Fruit fly (Drosophila melanogaster): ENCODE results near the gene ida.
A peak's percentile ranks its signal among the peaks of the same experiment; 100 is the strongest.

ida gene

dm6 chr3L:3927462-3927861 is 22.3 kb downstream of the ida start:
- TF ChIP-seq CG17801 (GFP tag; optimal IDR thresholded peaks at IDR 0.05; ENCODE audit: partially characterized antibody) = no peak

DNA sequence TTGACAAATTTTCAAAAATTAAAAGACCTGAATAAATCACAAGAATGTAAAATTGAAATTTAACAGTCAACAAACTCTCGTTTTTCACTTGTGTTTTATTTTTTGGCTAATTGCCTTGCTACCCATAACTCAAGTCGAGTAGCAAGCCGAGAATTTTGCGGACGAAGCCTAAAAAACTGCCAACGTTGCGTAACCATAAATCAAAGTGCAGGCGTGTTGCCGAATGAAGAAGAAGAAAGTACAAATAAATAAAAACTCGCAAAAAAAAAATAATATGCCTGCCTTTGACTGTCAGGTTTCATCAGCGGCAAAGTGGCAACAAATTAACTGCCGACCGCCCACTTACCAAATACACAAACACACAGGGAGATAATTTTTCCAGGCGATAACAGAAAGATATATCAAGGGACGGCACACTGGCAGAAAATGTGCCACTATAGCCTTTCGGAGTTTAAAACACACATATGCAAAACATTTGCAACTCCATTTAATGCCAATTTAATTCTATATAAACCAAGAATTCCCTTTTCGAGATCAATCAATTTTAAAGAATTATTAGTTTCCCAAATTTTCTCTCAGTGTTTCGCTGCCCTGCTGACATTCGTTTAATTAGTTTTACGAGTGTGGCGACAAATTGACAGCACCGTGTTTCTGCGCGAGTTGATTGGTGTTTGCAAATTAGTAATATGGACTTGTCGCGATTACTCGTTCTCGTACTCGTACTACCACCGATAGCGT is 23.2 kb downstream of the ida start:
- peak; percentile 79 for TF ChIP-seq CG17801 (GFP tag; optimal IDR thresholded peaks at IDR 0.05; ENCODE audit: partially characterized antibody)

DNA sequence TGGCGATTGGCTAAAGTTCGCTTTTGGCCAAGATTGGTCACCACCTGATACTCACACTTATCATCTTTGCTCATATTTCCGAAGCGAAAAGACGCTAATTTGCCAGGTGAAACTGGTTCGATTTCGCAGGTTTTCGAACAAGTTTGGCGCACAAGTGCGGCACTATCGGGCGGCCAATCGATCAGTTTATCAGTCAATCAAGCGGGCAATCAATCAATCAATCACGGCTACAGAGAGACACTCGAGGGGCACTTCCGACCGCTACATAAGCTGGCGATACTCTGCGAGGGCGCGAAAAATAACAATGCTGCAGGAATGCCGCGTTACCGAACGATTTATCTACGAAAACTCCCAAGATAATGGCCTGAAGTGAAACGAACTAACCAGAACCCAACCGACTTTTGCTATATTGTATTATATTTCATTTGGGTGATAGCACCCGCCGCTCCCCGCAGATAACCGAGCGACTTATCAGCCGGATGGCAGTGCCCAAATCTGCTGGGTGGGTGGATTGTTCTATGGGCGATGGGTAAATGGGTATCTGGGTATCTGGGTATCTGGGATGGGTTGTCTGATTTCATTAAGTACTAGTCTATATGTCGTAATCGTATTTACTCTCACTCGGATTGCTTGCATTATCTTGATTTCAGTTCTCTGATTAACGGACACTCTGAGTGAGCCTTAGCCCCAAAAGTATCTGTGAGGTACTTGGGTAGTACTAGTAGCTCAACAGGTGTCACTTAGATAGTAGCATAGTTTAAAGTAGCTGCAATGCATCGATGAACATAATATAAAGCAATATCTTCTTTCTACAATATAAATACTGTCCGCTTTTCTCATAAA is 24.0 kb downstream of the ida start:
- TF ChIP-seq CG17801 (GFP tag; optimal IDR thresholded peaks at IDR 0.05; ENCODE audit: partially characterized antibody) = no peak

dm6 chr3L:3929968-3930767 is 25.0 kb downstream of the ida start:
- TF ChIP-seq CG17801 (GFP tag; optimal IDR thresholded peaks at IDR 0.05; ENCODE audit: partially characterized antibody) = no peak

- no peak for TF ChIP-seq CG17801 (GFP tag; optimal IDR thresholded peaks at IDR 0.05; ENCODE audit: partially characterized antibody)
Observed at dm6 chr3L:3930930-3931329, 25.8 kb downstream of the ida start.

DNA sequence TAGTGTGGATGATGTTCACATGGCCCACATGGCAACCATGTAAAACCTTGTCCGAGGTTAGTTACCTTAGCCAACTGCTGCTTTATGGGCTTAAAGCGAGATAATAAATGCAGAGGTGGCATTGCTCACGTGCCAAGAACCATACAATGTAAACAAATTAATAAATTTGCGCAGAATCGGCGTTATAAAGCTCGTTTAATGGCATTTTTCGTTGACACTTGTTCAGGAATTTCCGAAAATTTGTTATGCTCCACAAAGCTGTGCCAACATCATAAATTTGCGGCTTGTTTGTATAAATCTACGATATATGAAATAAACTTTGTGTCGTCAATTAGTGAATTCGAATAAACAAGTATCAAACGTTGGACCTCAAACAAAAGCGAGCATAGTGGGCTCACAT is 26.6 kb downstream of the ida start:
- TF ChIP-seq CG17801 (GFP tag; optimal IDR thresholded peaks at IDR 0.05; ENCODE audit: partially characterized antibody) = no peak

DNA sequence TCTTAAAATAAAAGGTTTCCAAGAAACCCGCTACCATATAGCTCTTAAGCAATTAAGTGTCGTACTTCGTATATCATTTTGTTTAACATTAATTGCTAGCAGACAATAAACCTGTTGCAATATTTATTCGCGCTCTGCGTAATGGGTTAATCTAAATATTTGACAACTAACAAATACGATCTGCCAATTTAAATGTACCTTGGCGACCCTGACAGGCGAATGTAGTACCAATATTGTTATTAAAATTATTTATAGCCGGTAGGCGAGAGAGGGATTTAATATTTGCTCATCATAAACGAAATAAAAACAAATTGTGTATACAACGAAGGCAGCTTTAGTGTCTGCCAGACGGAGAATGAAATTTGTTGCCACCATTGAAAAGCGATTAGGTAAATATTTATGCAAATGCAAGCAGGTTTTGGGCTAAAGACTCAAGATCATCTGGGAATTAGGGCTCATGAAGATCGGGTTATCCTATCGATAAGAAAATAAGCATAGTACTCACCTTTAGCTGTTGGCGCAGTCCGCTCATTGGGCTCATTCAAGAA is 27.7 kb downstream of the ida start:
- TF ChIP-seq CG17801 (GFP tag; optimal IDR thresholded peaks at IDR 0.05; ENCODE audit: partially characterized antibody) = no peak

DNA sequence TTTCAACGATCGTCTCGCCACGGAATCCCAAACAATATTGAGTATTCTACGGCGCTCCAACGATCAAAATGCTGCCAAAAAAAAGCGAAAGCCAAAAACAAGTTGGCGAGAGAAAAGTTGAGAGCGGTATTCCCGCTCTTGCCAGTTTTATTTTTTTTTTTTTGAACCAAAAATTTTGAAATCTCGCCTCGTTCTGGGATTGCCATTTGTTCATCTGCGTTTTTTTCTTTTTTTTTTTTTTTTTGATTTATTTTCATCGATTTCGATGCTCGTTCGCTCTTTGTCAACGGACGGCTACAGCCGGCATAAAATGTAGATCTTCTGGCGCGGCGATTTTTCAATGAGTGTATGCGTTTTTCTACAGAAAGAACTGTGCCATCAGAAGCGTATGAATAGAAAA is 28.5 kb downstream of the ida start:
- TF ChIP-seq CG17801 (GFP tag; optimal IDR thresholded peaks at IDR 0.05; ENCODE audit: partially characterized antibody) = no peak

dm6 chr3L:3934110-3934509 is 29.0 kb downstream of the ida start:
- no peak for TF ChIP-seq CG17801 (GFP tag; optimal IDR thresholded peaks at IDR 0.05; ENCODE audit: partially characterized antibody)

- no peak for TF ChIP-seq CG17801 (GFP tag; optimal IDR thresholded peaks at IDR 0.05; ENCODE audit: partially characterized antibody)
Observed at dm6 chr3L:3935567-3936207, 30.5 kb downstream of the ida start, which contains the start of gene Eip63F-1. Eip63F-1 (minus strand) TSS chr3L:3935617.

- TF ChIP-seq CG17801 (GFP tag; optimal IDR thresholded peaks at IDR 0.05; ENCODE audit: partially characterized antibody) = peak; percentile 7
Observed at dm6 chr3L:3937806-3938205, 32.7 kb downstream of the ida start, which contains the start of gene CG10866. CG10866 (minus strand) TSS chr3L:3937992.

dm6 chr3L:3940075-3940819 is 35.1 kb downstream of the ida start, which contains the start of gene CG12766:
CG12766 (minus strand) TSS chr3L:3940125.
- peak; percentile 46 for TF ChIP-seq CG17801 (GFP tag; optimal IDR thresholded peaks at IDR 0.05; ENCODE audit: partially characterized antibody)

DNA sequence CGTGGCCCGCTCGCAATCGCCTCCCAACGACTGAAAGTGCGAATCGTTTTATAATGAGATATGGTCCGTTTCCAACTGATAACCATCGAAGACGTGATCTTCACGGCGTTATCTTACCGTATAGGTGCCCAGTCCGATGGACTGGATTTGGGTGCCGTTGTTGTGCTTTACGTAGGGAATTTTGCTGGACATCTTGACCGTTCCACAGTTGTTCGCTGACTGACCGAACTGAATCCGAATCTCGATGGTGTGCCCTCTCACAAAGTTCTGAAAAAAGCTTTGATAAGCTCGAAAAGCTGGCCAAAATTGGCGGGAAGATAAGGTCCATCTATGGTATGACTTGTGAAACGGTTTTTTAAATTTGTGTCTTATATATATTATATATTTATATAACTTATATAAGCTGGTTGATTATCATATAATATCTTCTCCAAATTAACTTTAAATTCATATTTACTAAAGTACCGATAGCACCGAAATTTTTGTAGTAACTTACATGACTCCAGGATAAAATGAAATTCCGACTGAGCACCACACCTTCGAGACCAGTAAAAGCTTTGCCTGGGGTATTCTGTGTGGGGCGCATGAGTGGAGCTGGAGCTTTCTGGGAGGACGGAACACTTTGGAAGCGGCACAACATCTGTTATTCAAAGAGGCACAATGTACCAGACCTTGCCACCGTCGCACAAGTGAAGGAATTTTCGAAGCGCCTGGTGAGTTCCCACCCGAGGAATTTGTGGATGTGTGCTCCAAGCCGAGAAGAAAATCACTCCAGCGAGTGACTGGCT is 37.3 kb downstream of the ida start, which contains the start of the genes CG10863 and CG14982:
CG10863 (minus strand) TSS at position 225 of the 788 bp plus-strand sequence.
CG14982 (plus strand) TSS at position 470 of the 788 bp plus-strand sequence.
- TF ChIP-seq CG17801 (GFP tag; optimal IDR thresholded peaks at IDR 0.05; ENCODE audit: partially characterized antibody) = peak; percentile 56

Measured in ovary, adult (tissue).